Worm (Caenorhabditis elegans): ENCODE data around the gene C01F1.6.

ce11 chrII:4321766-4322165 lies 33.8 kb upstream of the C01F1.6 start, which contains the start of gene Y52E8A.1:
- TF ChIP-seq elt-3 (tag; optimal IDR thresholded peaks at IDR 0.05): no peak
- no peak for TF ChIP-seq zip-8 (tag; optimal IDR thresholded peaks at IDR 0.05)
